Fruit fly (Drosophila melanogaster): ENCODE results near the gene CG6428.

CG6428 gene

DNA sequence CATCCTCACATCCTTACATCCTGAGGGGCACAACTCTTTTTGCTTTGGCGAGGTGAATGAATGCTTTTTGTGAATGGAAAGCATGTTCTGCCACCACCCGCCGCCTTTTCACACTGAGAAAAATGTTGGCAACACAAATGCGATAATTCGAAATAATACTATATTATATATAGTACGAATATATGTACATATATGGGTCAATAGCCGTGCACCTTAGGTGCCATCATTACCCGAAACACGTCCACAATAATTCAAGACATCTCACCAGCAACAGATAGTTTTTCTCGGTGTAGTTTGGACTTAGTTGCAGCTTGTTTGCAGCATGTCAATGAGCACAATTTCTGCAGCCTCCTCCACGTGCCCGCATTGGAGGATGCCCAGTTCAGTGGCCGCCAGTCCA, 36.8 kb downstream of the CG6428 start (continued):
- TF ChIP-seq D (optimal IDR thresholded peaks at IDR 0.05) (no peak), D (GFP tag; optimal IDR thresholded peaks at IDR 0.05) (peak; percentile 1), vnd (GFP tag; IDR thresholded peaks at IDR 0.05; ENCODE audit: partially characterized antibody) (no peak), Sox102F (GFP tag; optimal IDR thresholded peaks at IDR 0.05) (peak; percentile 44), vvl (GFP tag; IDR thresholded peaks at IDR 0.05) (peak; percentile 40; the same call in 1 of the 2 replicates), CG1647 (GFP tag; optimal IDR thresholded peaks at IDR 0.05) (no peak), onecut (GFP tag; IDR thresholded peaks at IDR 0.05) (no peak), NfI (GFP tag; optimal IDR thresholded peaks at IDR 0.05) (peak; percentile 21), Xbp1 (GFP tag; optimal IDR thresholded peaks at IDR 0.05) (peak; percentile 27), NC2β (GFP tag; optimal IDR thresholded peaks at IDR 0.05) (no peak), CG17186 (GFP tag; optimal IDR thresholded peaks at IDR 0.05) (no peak), Chrac-16 (GFP tag; optimal IDR thresholded peaks at IDR 0.05) (no peak), CG4730 (GFP tag; IDR thresholded peaks at IDR 0.05) (no peak), Abd-B (GFP tag; optimal IDR thresholded peaks at IDR 0.05) (no peak), pum (GFP tag; optimal IDR thresholded peaks at IDR 0.05) (no peak), CG7987 (GFP tag; optimal IDR thresholded peaks at IDR 0.05) (no peak), sens-2 (GFP tag; IDR thresholded peaks at IDR 0.05) (no peak), CG12659 (GFP tag; optimal IDR thresholded peaks at IDR 0.05) (peak; percentile 8), Oli (tag; optimal IDR thresholded peaks at IDR 0.05) (peak; percentile 39), fd96Cb (tag; optimal IDR thresholded peaks at IDR 0.05) (peak; percentile 31), CG6854 (GFP tag; optimal IDR thresholded peaks at IDR 0.05) (no peak), CG7556 (GFP tag; optimal IDR thresholded peaks at IDR 0.05) (no peak), CG9817 (tag; optimal IDR thresholded peaks at IDR 0.05) (peak; percentile 2), sisA (GFP tag; IDR thresholded peaks at IDR 0.05) (peak; percentile 49), Asciz (GFP tag; optimal IDR thresholded peaks at IDR 0.05) (no peak), Dip3 (GFP tag; optimal IDR thresholded peaks at IDR 0.05) (no peak), corto (GFP tag; optimal IDR thresholded peaks at IDR 0.05) (no peak), CG12391 (tag; optimal IDR thresholded peaks at IDR 0.05) (no peak), CG4404 (GFP tag; IDR thresholded peaks at IDR 0.05) (no peak), eve (GFP tag; optimal IDR thresholded peaks at IDR 0.05) (no peak), lola (GFP tag; optimal IDR thresholded peaks at IDR 0.05) (peak in 1 of 3 experiments; percentile 18), dmrt99B (tag; optimal IDR thresholded peaks at IDR 0.05) (peak; percentile 61), usp (GFP tag; optimal IDR thresholded peaks at IDR 0.05) (no peak), Eip74EF (GFP tag; optimal IDR thresholded peaks at IDR 0.05) (no peak), dimm (GFP tag; IDR thresholded peaks at IDR 0.05) (no peak), jing (GFP tag; optimal IDR thresholded peaks at IDR 0.05) (peak; percentile 5), Six4 (GFP tag; optimal IDR thresholded peaks at IDR 0.05) (no peak), CG10209 (GFP tag; optimal IDR thresholded peaks at IDR 0.05) (peak; percentile 24), CG2712 (tag; optimal IDR thresholded peaks at IDR 0.05) (peak; percentile 32), Lhr (GFP tag; optimal IDR thresholded peaks at IDR 0.05) (no peak), Neu2 (GFP tag; optimal IDR thresholded peaks at IDR 0.05; ENCODE audit: borderline replicate concordance) (no peak), ATbp (GFP tag; optimal IDR thresholded peaks at IDR 0.05) (peak; percentile 13), CG1603 (tag; optimal IDR thresholded peaks at IDR 0.05) (peak; percentile 44), Xrp1 (GFP tag; IDR thresholded peaks at IDR 0.05) (peak; percentile 21; the same call in 1 of the 2 replicates), CG17359 (tag; optimal IDR thresholded peaks at IDR 0.05) (peak; percentile 30), CG18599 (GFP tag; optimal IDR thresholded peaks at IDR 0.05) (peak; percentile 3), repo (GFP tag; optimal IDR thresholded peaks at IDR 0.05) (no peak), fd102C (GFP tag; optimal IDR thresholded peaks at IDR 0.05) (no peak), Adf1 (GFP tag; IDR thresholded peaks at IDR 0.05) (no peak), gem (tag; optimal IDR thresholded peaks at IDR 0.05) (peak; percentile 55)
